Worm (Caenorhabditis elegans): ENCODE results near the gene srj-1.

Gene srj-1

ce11 chrIV:12005090-12005770 is 40.0 kb upstream of the srj-1 start:
- TF ChIP-seq nhr-77 (tag; optimal IDR thresholded peaks at IDR 0.05), result no peak
- TF ChIP-seq mdl-1 (tag; optimal IDR thresholded peaks at IDR 0.05), result no peak
- TF ChIP-seq lsy-12 (tag; optimal IDR thresholded peaks at IDR 0.05), result no peak
- no peak for TF ChIP-seq fos-1 (tag; optimal IDR thresholded peaks at IDR 0.05)
- TF ChIP-seq ceh-82 (tag; optimal IDR thresholded peaks at IDR 0.05), result no peak
- no peak for TF ChIP-seq mml-1 (tag; optimal IDR thresholded peaks at IDR 0.05)
- no peak for TF ChIP-seq pqm-1 (tag; optimal IDR thresholded peaks at IDR 0.05)
- TF ChIP-seq nhr-11 (tag; optimal IDR thresholded peaks at IDR 0.05), result no peak
- TF ChIP-seq elt-3 (tag; optimal IDR thresholded peaks at IDR 0.05), result no peak
- no peak for TF ChIP-seq nhr-76 (tag; optimal IDR thresholded peaks at IDR 0.05)
- no peak for TF ChIP-seq lin-15B (tag; optimal IDR thresholded peaks at IDR 0.05)

- no peak for TF ChIP-seq nhr-11 (tag; optimal IDR thresholded peaks at IDR 0.05)
- no peak for TF ChIP-seq lin-39 (tag; optimal IDR thresholded peaks at IDR 0.05)
- TF ChIP-seq nhr-28 (tag; optimal IDR thresholded peaks at IDR 0.05), result no peak
- TF ChIP-seq lsy-12 (tag; optimal IDR thresholded peaks at IDR 0.05), result no peak
- no peak for TF ChIP-seq fkh-10 (GFP tag; optimal IDR thresholded peaks at IDR 0.05)
- TF ChIP-seq ceh-16 (tag; optimal IDR thresholded peaks at IDR 0.05), result no peak
- TF ChIP-seq zag-1 (tag; optimal IDR thresholded peaks at IDR 0.05), result no peak
- TF ChIP-seq mml-1 (tag; optimal IDR thresholded peaks at IDR 0.05), result no peak
- TF ChIP-seq ZK546.5 (tag; optimal IDR thresholded peaks at IDR 0.05), result no peak
- TF ChIP-seq ztf-11 (tag; optimal IDR thresholded peaks at IDR 0.05), result no peak
- TF ChIP-seq daf-12 (tag; optimal IDR thresholded peaks at IDR 0.05), result no peak
- TF ChIP-seq egl-5 (tag; optimal IDR thresholded peaks at IDR 0.05), result no peak
- TF ChIP-seq mdl-1 (tag; optimal IDR thresholded peaks at IDR 0.05), result no peak
- TF ChIP-seq nhr-43 (tag; optimal IDR thresholded peaks at IDR 0.05; ENCODE audit: poor library complexity, severe bottlenecking), result no peak
- no peak for TF ChIP-seq nhr-12 (tag; optimal IDR thresholded peaks at IDR 0.05)
- no peak for TF ChIP-seq nhr-77 (tag; optimal IDR thresholded peaks at IDR 0.05)
- no peak for TF ChIP-seq egl-27 (tag; optimal IDR thresholded peaks at IDR 0.05)
- no peak for TF ChIP-seq unc-39 (tag; optimal IDR thresholded peaks at IDR 0.05)
- no peak for TF ChIP-seq tbx-2 (tag; optimal IDR thresholded peaks at IDR 0.05)
- no peak for TF ChIP-seq nhr-67 (tag; optimal IDR thresholded peaks at IDR 0.05)
Measured at ce11 chrIV:11986407-11986806, 21.2 kb upstream of the srj-1 start.

ce11 chrIV:11970171-11970570 is 4.9 kb upstream of the srj-1 start, which contains the start of gene ZK829.9:
Gene ZK829.9, plus strand, starts transcription at chrIV:11970534.
- TF ChIP-seq ztf-11 (tag; optimal IDR thresholded peaks at IDR 0.05) (no peak), fkh-2 (tag; optimal IDR thresholded peaks at IDR 0.05) (no peak), elt-1 (tag; optimal IDR thresholded peaks at IDR 0.05) (no peak), egl-27 (tag; optimal IDR thresholded peaks at IDR 0.05) (no peak), nfya-1 (tag; optimal IDR thresholded peaks at IDR 0.05; ENCODE audit: insufficient read depth) (no peak), eor-1 (tag; optimal IDR thresholded peaks at IDR 0.05) (no peak), skn-1 (tag; optimal IDR thresholded peaks at IDR 0.05) (no peak), snpc-4 (tag; optimal IDR thresholded peaks at IDR 0.05) (no peak), elt-3 (tag; optimal IDR thresholded peaks at IDR 0.05) (no peak), unc-62 (GFP tag; optimal IDR thresholded peaks at IDR 0.05) (no peak), fkh-10 (GFP tag; optimal IDR thresholded peaks at IDR 0.05) (no peak), nhr-11 (tag; optimal IDR thresholded peaks at IDR 0.05) (no peak), ztf-4 (tag; optimal IDR thresholded peaks at IDR 0.05) (no peak)

ce11 chrIV:11961485-11962255 is 3.6 kb downstream of the srj-1 start, which contains the start of gene ZK829.7:
Gene ZK829.7, minus strand, starts transcription at chrIV:11961535.
- no peak for TF ChIP-seq ztf-11 (tag; optimal IDR thresholded peaks at IDR 0.05)
- no peak for TF ChIP-seq zag-1 (tag; optimal IDR thresholded peaks at IDR 0.05)
- no peak for TF ChIP-seq egl-27 (tag; optimal IDR thresholded peaks at IDR 0.05)
- no peak for TF ChIP-seq ceh-16 (tag; optimal IDR thresholded peaks at IDR 0.05)
- peak; percentile 11 for TF ChIP-seq nhr-237 (tag; optimal IDR thresholded peaks at IDR 0.05)
- TF ChIP-seq eor-1 (tag; optimal IDR thresholded peaks at IDR 0.05), result no peak
- no peak for TF ChIP-seq pqm-1 (tag; optimal IDR thresholded peaks at IDR 0.05)
- TF ChIP-seq lsy-12 (tag; optimal IDR thresholded peaks at IDR 0.05), result peak; percentile 59
- no peak for TF ChIP-seq ama-1 (optimal IDR thresholded peaks at IDR 0.05)
- TF ChIP-seq nhr-77 (tag; optimal IDR thresholded peaks at IDR 0.05), result no peak
- no peak for TF ChIP-seq ceh-9 (tag; optimal IDR thresholded peaks at IDR 0.05)
- TF ChIP-seq ceh-28 (tag; optimal IDR thresholded peaks at IDR 0.05), result peak; percentile 56
- TF ChIP-seq pha-4 (tag; optimal IDR thresholded peaks at IDR 0.05), result peak; percentile 88
- TF ChIP-seq ZK546.5 (tag; optimal IDR thresholded peaks at IDR 0.05), result no peak
- peak in 1 of 3 experiments; percentile 26 for TF ChIP-seq elt-3 (tag; optimal IDR thresholded peaks at IDR 0.05)
- TF ChIP-seq R02D3.7 (tag; optimal IDR thresholded peaks at IDR 0.05), result peak; percentile 49
- TF ChIP-seq elt-2 (tag; optimal IDR thresholded peaks at IDR 0.05), result peak; percentile 44
- no peak for TF ChIP-seq ztf-4 (tag; optimal IDR thresholded peaks at IDR 0.05)
- TF ChIP-seq nfya-1 (tag; optimal IDR thresholded peaks at IDR 0.05; ENCODE audit: insufficient read depth), result peak; percentile 39
- TF ChIP-seq skn-1 (tag; optimal IDR thresholded peaks at IDR 0.05), result no peak
- peak; percentile 32 for TF ChIP-seq nhr-43 (tag; optimal IDR thresholded peaks at IDR 0.05; ENCODE audit: poor library complexity, severe bottlenecking)
- TF ChIP-seq tbx-2 (tag; optimal IDR thresholded peaks at IDR 0.05), result peak; percentile 52
- no peak for TF ChIP-seq lin-39 (tag; optimal IDR thresholded peaks at IDR 0.05)
- no peak for TF ChIP-seq nhr-67 (tag; optimal IDR thresholded peaks at IDR 0.05)
- peak; percentile 90 for TF ChIP-seq nhr-23 (tag; optimal IDR thresholded peaks at IDR 0.05)
- no peak for TF ChIP-seq egl-5 (tag; optimal IDR thresholded peaks at IDR 0.05)
- TF ChIP-seq lin-15B (tag; optimal IDR thresholded peaks at IDR 0.05), result peak; percentile 76
- no peak for TF ChIP-seq nhr-76 (tag; optimal IDR thresholded peaks at IDR 0.05)
- TF ChIP-seq ceh-82 (tag; optimal IDR thresholded peaks at IDR 0.05), result peak; percentile 60
